Worm (Caenorhabditis elegans) whole organism, L4/young adult: ENCODE measurements around the gene hpl-2.

ENCODE experiments used
- dao-5 ChIP-seq: sonication (generic microtip); optimal IDR thresholded peaks from 2 replicates; lab custom pipeline; 2016; ENCODE audit warnings: missing genotype, missing genetic modification characterization, moderate library complexity, missing compliant biosample characterization
- him-1 ChIP-seq: sonication (generic microtip); optimal IDR thresholded peaks from 2 replicates; lab custom pipeline; 2016; ENCODE audit warnings: missing genotype, missing genetic modification reagents, missing genetic modification characterization, missing compliant biosample characterization

ce11 chrIII:10755480-10756066 is at the start of gene hpl-2:
- TF ChIP-seq him-1 (tag; lab: Kevin White, UChicago) (no peak), dao-5 (tag; lab: Kevin White, UChicago) (no peak)
